Fruit fly (Drosophila melanogaster): Measurements from ENCODE around the gene Npc2d.

- TF ChIP-seq chm (GFP tag; IDR thresholded peaks at IDR 0.05) (no peak), CG9876 (GFP tag; optimal IDR thresholded peaks at IDR 0.05) (no peak), Hey (tag; optimal IDR thresholded peaks at IDR 0.05) (no peak), cato (GFP tag; optimal IDR thresholded peaks at IDR 0.05; ENCODE audit: borderline replicate concordance) (no peak), emc (GFP tag; optimal IDR thresholded peaks at IDR 0.05) (no peak), CG12299 (tag; optimal IDR thresholded peaks at IDR 0.05) (no peak), PHDP (tag; optimal IDR thresholded peaks at IDR 0.05) (no peak), CG2199 (GFP tag; IDR thresholded peaks at IDR 0.05) (no peak), fd3F (GFP tag; optimal IDR thresholded peaks at IDR 0.05) (no peak), CG6683 (GFP tag; optimal IDR thresholded peaks at IDR 0.05) (no peak), pan (optimal IDR thresholded peaks at IDR 0.05) (no peak), pan (GFP tag; optimal IDR thresholded peaks at IDR 0.05 in 1 of 2, IDR thresholded peaks at IDR 0.05 in 1 of 2) (no peak)
These were observed 764 bp upstream of the Npc2d start for dm6 chr3R:10056647-10057046.
